Fruit fly (Drosophila melanogaster): ENCODE data around the gene CG17672.

Gene CG17672

dm6 chr3L:13068293-13068692, 39.5 kb downstream of the CG17672 start (continued):
- peak; percentile 29 for TF ChIP-seq grau (tag; optimal IDR thresholded peaks at IDR 0.05)
- peak; percentile 70 for TF ChIP-seq CG15696 (tag; optimal IDR thresholded peaks at IDR 0.05)
- no peak for TF ChIP-seq onecut (GFP tag; IDR thresholded peaks at IDR 0.05)
- TF ChIP-seq CG16815 (GFP tag; optimal IDR thresholded peaks at IDR 0.05): peak; percentile 31
- TF ChIP-seq Rx (GFP tag; IDR thresholded peaks at IDR 0.05): no peak
- TF ChIP-seq CG10267 (tag; optimal IDR thresholded peaks at IDR 0.05): peak; percentile 60
- no peak for TF ChIP-seq tap (tag; optimal IDR thresholded peaks at IDR 0.05)
- peak; percentile 71 for TF ChIP-seq CG2712 (tag; optimal IDR thresholded peaks at IDR 0.05)
- peak; percentile 13 for TF ChIP-seq Atf3 (GFP tag; optimal IDR thresholded peaks at IDR 0.05)
- peak; percentile 11 for TF ChIP-seq pnt (GFP tag; optimal IDR thresholded peaks at IDR 0.05)
- peak; percentile 39 for TF ChIP-seq az2 (GFP tag; optimal IDR thresholded peaks at IDR 0.05)
- TF ChIP-seq Med (GFP tag): peak; percentile 45
- no peak for TF ChIP-seq caup (GFP tag; optimal IDR thresholded peaks at IDR 0.05; ENCODE audit: severe bottlenecking)
- no peak for TF ChIP-seq CG34422 (GFP tag; IDR thresholded peaks at IDR 0.05)
- no peak for TF ChIP-seq CG5953 (GFP tag; IDR thresholded peaks at IDR 0.05)
- TF ChIP-seq CG30403 (GFP tag; optimal IDR thresholded peaks at IDR 0.05): peak; percentile 41
- peak; percentile 3 for TF ChIP-seq tin (GFP tag; optimal IDR thresholded peaks at IDR 0.05)
- TF ChIP-seq knrl (GFP tag; IDR thresholded peaks at IDR 0.05; ENCODE audit: partially characterized antibody): no peak
- TF ChIP-seq hkb (optimal IDR thresholded peaks at IDR 0.05): no peak
- no peak for TF ChIP-seq hkb (GFP tag; IDR thresholded peaks at IDR 0.05)
- peak; percentile 50 for TF ChIP-seq CG4404 (GFP tag; IDR thresholded peaks at IDR 0.05)
- no peak for TF ChIP-seq lilli (GFP tag; optimal IDR thresholded peaks at IDR 0.05)
- TF ChIP-seq CG17328 (GFP tag; IDR thresholded peaks at IDR 0.05): peak; percentile 47; the same call in 1 of the 2 replicates
- peak; percentile 43 for TF ChIP-seq Blimp-1 (GFP tag; optimal IDR thresholded peaks at IDR 0.05)
- TF ChIP-seq tio (GFP tag; optimal IDR thresholded peaks at IDR 0.05): peak; percentile 29
- TF ChIP-seq CG11695 (GFP tag; IDR thresholded peaks at IDR 0.05): no peak
- TF ChIP-seq CG8924 (tag; optimal IDR thresholded peaks at IDR 0.05): peak; percentile 31
- TF ChIP-seq nmo (GFP tag; optimal IDR thresholded peaks at IDR 0.05): peak; percentile 60
- no peak for TF ChIP-seq ranshi (GFP tag; IDR thresholded peaks at IDR 0.05)
- no peak for TF ChIP-seq luna (GFP tag; optimal IDR thresholded peaks at IDR 0.05)
- peak; percentile 19 for TF ChIP-seq Lhr (GFP tag; optimal IDR thresholded peaks at IDR 0.05)
- no peak for TF ChIP-seq fd96Cb (tag; optimal IDR thresholded peaks at IDR 0.05)
- no peak for TF ChIP-seq HmgD (GFP tag; optimal IDR thresholded peaks at IDR 0.05)
- TF ChIP-seq sima (GFP tag; optimal IDR thresholded peaks at IDR 0.05): no peak
- TF ChIP-seq rib (GFP tag; IDR thresholded peaks at IDR 0.05): no peak
- TF ChIP-seq CG1603 (tag; optimal IDR thresholded peaks at IDR 0.05): peak; percentile 21
- TF ChIP-seq Pdp1 (GFP tag; optimal IDR thresholded peaks at IDR 0.05): peak in 1 of 2 experiments; percentile 13
- TF ChIP-seq wdn (GFP tag; IDR thresholded peaks at IDR 0.05): no peak
- peak; percentile 41 for TF ChIP-seq Ssrp (tag; optimal IDR thresholded peaks at IDR 0.05)
- TF ChIP-seq CG15601 (tag; optimal IDR thresholded peaks at IDR 0.05): peak; percentile 14
- peak; percentile 51 for TF ChIP-seq zen (tag; optimal IDR thresholded peaks at IDR 0.05)
- TF ChIP-seq CG16779 (GFP tag; IDR thresholded peaks at IDR 0.05): no peak
- TF ChIP-seq CG7556 (GFP tag; optimal IDR thresholded peaks at IDR 0.05): peak; percentile 50
- no peak for TF ChIP-seq CG4617 (GFP tag; optimal IDR thresholded peaks at IDR 0.05; ENCODE audit: borderline replicate concordance)
- no peak for TF ChIP-seq en (GFP tag; optimal IDR thresholded peaks at IDR 0.05)
- TF ChIP-seq CG3065 (GFP tag; optimal IDR thresholded peaks at IDR 0.05): peak; percentile 28
- TF ChIP-seq CG10979 (tag; optimal IDR thresholded peaks at IDR 0.05): peak; percentile 71
- no peak for TF ChIP-seq gro (GFP tag; optimal IDR thresholded peaks at IDR 0.05)
- peak; percentile 35; the same call in 1 of the 2 replicates for TF ChIP-seq CG31441 (GFP tag; IDR thresholded peaks at IDR 0.05)
- no peak for TF ChIP-seq fd3F (GFP tag; optimal IDR thresholded peaks at IDR 0.05)
- TF ChIP-seq psq (GFP tag; optimal IDR thresholded peaks at IDR 0.05): no peak

All from whole organism, embryonic.